Fruit fly (Drosophila melanogaster) whole organism, embryonic: ENCODE results near the gene CG5715.

Experiments
- Atf3 ChIP-seq: fragments of 200-800 bp; sonication (Bioruptor generic); optimal IDR thresholded peaks from 3 replicates; lab custom pipeline; 2016; ENCODE audit warnings: missing biosample characterization, missing genetic modification characterization
- B-H2 ChIP-seq: fragments of 200-800 bp; sonication (Bioruptor generic); optimal IDR thresholded peaks from 2 replicates; lab custom pipeline; 2018; ENCODE audit warnings: missing biosample characterization, mild to moderate bottlenecking, missing genetic modification characterization
- Bdp1 ChIP-seq: fragments of 200-800 bp; sonication (Bioruptor generic); optimal IDR thresholded peaks from 3 replicates; lab custom pipeline; 2016; ENCODE audit warnings: missing biosample characterization, missing genetic modification characterization
- CG12299 ChIP-seq: fragments of 200-800 bp; sonication (Bioruptor generic); optimal IDR thresholded peaks from 2 replicates; lab custom pipeline; 2018; ENCODE audit warnings: missing biosample characterization, mild to moderate bottlenecking, missing genetic modification characterization
- CG16815 ChIP-seq: fragments of 200-800 bp; sonication (Bioruptor generic); optimal IDR thresholded peaks from 3 replicates; lab custom pipeline; 2017; ENCODE audit warnings: missing biosample characterization, mild to moderate bottlenecking, missing genetic modification characterization
- CG17328 ChIP-seq: fragments of 200-800 bp; sonication (Bioruptor generic); IDR thresholded peaks from 2 replicates; pipeline ENCODE4 v1.3.6; 2022; ENCODE audit warnings: missing biosample characterization, missing genetic modification characterization
- CG2875 ChIP-seq: fragments of 200-800 bp; sonication (Bioruptor generic); optimal IDR thresholded peaks from 2 replicates; lab custom pipeline; 2017; ENCODE audit warnings: missing biosample characterization, mild to moderate bottlenecking, missing genetic modification characterization, missing genetic modification reagents
- CG32532 ChIP-seq: fragments of 200-800 bp; sonication (Bioruptor generic); IDR thresholded peaks from 2 replicates; pipeline ENCODE4 v1.3.6; 2022; ENCODE audit warnings: missing biosample characterization, missing genetic modification characterization
- CG33213 ChIP-seq: fragments of 200-800 bp; sonication (Bioruptor generic); optimal IDR thresholded peaks from 3 replicates; lab custom pipeline; 2016; ENCODE audit warnings: missing biosample characterization, missing genetic modification characterization
- CG4424 ChIP-seq: fragments of 200-800 bp; sonication (Bioruptor generic); optimal IDR thresholded peaks from 3 replicates; lab custom pipeline; 2016; ENCODE audit warnings: missing biosample characterization, missing genetic modification characterization
- CG6654 ChIP-seq: fragments of 200-800 bp; sonication (Bioruptor generic); optimal IDR thresholded peaks from 2 replicates; lab custom pipeline; 2017; ENCODE audit warnings: missing biosample characterization, mild to moderate bottlenecking, missing genetic modification characterization
- Camta ChIP-seq: fragments of 200-800 bp; sonication (Bioruptor generic); optimal IDR thresholded peaks from 2 replicates; lab custom pipeline; 2016; ENCODE audit warnings: missing biosample characterization, missing genetic modification characterization
- D ChIP-seq, 2 experiments: fragments of 200-800 bp in 1 of 2; fragments of >200 bp in 1 of 2; sonication (Bioruptor generic) in 1 of 2; optimal IDR thresholded peaks; 2 replicates in 1 of 2; 3 replicates in 1 of 2; lab custom pipeline; 2017; ENCODE audit warnings: mild to moderate bottlenecking in 1 of 2, missing biosample characterization in 1 of 2, missing genetic modification characterization in 1 of 2, missing genetic modification reagents in 1 of 2
- Deaf1 ChIP-seq: fragments of 200-800 bp; optimal IDR thresholded peaks from 3 replicates; lab custom pipeline; 2019; ENCODE audit warnings: missing biosample characterization, mild to moderate bottlenecking, missing genetic modification characterization, moderate library complexity
- Dfd ChIP-seq, 2 experiments: fragments of >200 bp; optimal IDR thresholded peaks; 2 replicates each; lab custom pipeline; 2017; ENCODE audit warnings: missing biosample characterization in 2 of 2, missing genetic modification characterization in 2 of 2
- GATAe ChIP-seq: fragments of 200-800 bp; sonication (Bioruptor generic); conservative IDR thresholded peaks from 2 replicates; pipeline ENCODE4 v1.3.6; 2022; ENCODE audit warnings: missing biosample characterization, missing genetic modification characterization
- H2.0 ChIP-seq: fragments of 200-800 bp; sonication (Bioruptor generic); IDR thresholded peaks from 2 replicates; pipeline ENCODE4 v1.3.6; 2022; ENCODE audit warnings: missing biosample characterization, missing genetic modification characterization
- Lpt ChIP-seq: fragments of >200 bp; optimal IDR thresholded peaks from 2 replicates; lab custom pipeline; 2018; ENCODE audit warnings: missing biosample characterization, missing genetic modification characterization
- Mad ChIP-seq: fragments of 200-800 bp; sonication (Bioruptor generic); optimal IDR thresholded peaks from 2 replicates; lab custom pipeline; 2016; ENCODE audit warnings: missing biosample characterization, missing genetic modification characterization
- Meics ChIP-seq: fragments of 200-800 bp; sonication (Bioruptor generic); optimal IDR thresholded peaks from 2 replicates; lab custom pipeline; 2017; ENCODE audit warnings: missing biosample characterization, mild to moderate bottlenecking, missing genetic modification characterization
- Nf-YC ChIP-seq: fragments of 200-800 bp; optimal IDR thresholded peaks from 3 replicates; lab custom pipeline; 2019; ENCODE audit warnings: missing biosample characterization, mild to moderate bottlenecking, missing genetic modification characterization, moderate library complexity
- Side ChIP-seq: fragments of 200-800 bp; sonication (Bioruptor generic); optimal IDR thresholded peaks from 2 replicates; lab custom pipeline; 2016; ENCODE audit warnings: missing biosample characterization, missing genetic modification characterization
- Sox100B ChIP-seq: fragments of 200-800 bp; sonication (Bioruptor generic); optimal IDR thresholded peaks from 3 replicates; lab custom pipeline; 2018; ENCODE audit warnings: missing biosample characterization, mild to moderate bottlenecking, missing genetic modification characterization
- Usf ChIP-seq: fragments of 200-800 bp; sonication (Bioruptor generic); optimal IDR thresholded peaks from 2 replicates; lab custom pipeline; 2017; ENCODE audit warnings: missing genotype, missing biosample characterization, missing genetic modification characterization
- bcd ChIP-seq: fragments of 200-800 bp; sonication (Bioruptor generic); optimal IDR thresholded peaks from 2 replicates; lab custom pipeline; 2017; ENCODE audit warnings: missing biosample characterization, mild to moderate bottlenecking, missing genetic modification characterization
- bigmax ChIP-seq: fragments of 200-800 bp; sonication (Bioruptor generic); optimal IDR thresholded peaks from 2 replicates; lab custom pipeline; 2018; ENCODE audit warnings: missing biosample characterization, mild to moderate bottlenecking, missing genetic modification characterization
- gem ChIP-seq: fragments of 200-800 bp; sonication (Bioruptor generic); optimal IDR thresholded peaks from 2 replicates; lab custom pipeline; 2019; ENCODE audit warnings: missing biosample characterization, mild to moderate bottlenecking, missing genetic modification characterization, moderate library complexity
- gsb ChIP-seq: fragments of 200-800 bp; sonication (Bioruptor generic); IDR thresholded peaks from 2 replicates; pipeline ENCODE4 v1.3.6; 2022; ENCODE audit warnings: missing biosample characterization, missing genetic modification characterization
- hkb ChIP-seq, 2 experiments: fragments of 200-800 bp in 1 of 2; fragments of >200 bp in 1 of 2; sonication (Bioruptor generic) in 1 of 2; IDR thresholded peaks in 1 of 2; optimal IDR thresholded peaks in 1 of 2; 2 replicates each; pipeline versions ENCODE4 v1.3.6 to Lab custom; 2017 to 2022; ENCODE audit warnings: missing biosample characterization in 1 of 2, missing genetic modification characterization in 1 of 2
- jing ChIP-seq: fragments of 200-800 bp; sonication (Bioruptor generic); optimal IDR thresholded peaks from 2 replicates; lab custom pipeline; 2018; ENCODE audit warnings: missing biosample characterization, mild to moderate bottlenecking, missing genetic modification characterization
- kni ChIP-seq: fragments of 200-800 bp; sonication (Bioruptor generic); optimal IDR thresholded peaks from 3 replicates; lab custom pipeline; 2017; ENCODE audit warnings: mild to moderate bottlenecking, missing biosample characterization, missing genetic modification reagents, missing genetic modification characterization
- lab ChIP-seq: fragments of 200-800 bp; sonication (Bioruptor generic); optimal IDR thresholded peaks from 3 replicates; lab custom pipeline; 2017; ENCODE audit warnings: missing biosample characterization, missing genetic modification characterization, mild to moderate bottlenecking, moderate library complexity, missing genetic modification reagents
- lov ChIP-seq, 2 experiments: fragments of 200-800 bp in 1 of 2; fragments of >200 bp in 1 of 2; sonication (Bioruptor generic) in 1 of 2; IDR thresholded peaks in 1 of 2; optimal IDR thresholded peaks in 1 of 2; 2 replicates in 1 of 2; 3 replicates in 1 of 2; pipeline versions ENCODE4 v1.3.6 to Lab custom; 2017 to 2022; ENCODE audit warnings: missing biosample characterization in 1 of 2, missing genetic modification characterization in 1 of 2
- mld ChIP-seq: fragments of 200-800 bp; sonication (Bioruptor generic); IDR thresholded peaks from 3 replicates; pipeline ENCODE4 v1.3.6; 2022; ENCODE audit warnings: missing biosample characterization, missing genetic modification characterization; ENCODE audit not compliant: partially characterized antibody
- odd ChIP-seq: fragments of 200-800 bp; sonication (Bioruptor generic); optimal IDR thresholded peaks from 2 replicates; lab custom pipeline; 2017; ENCODE audit warnings: missing biosample characterization, mild to moderate bottlenecking, missing genetic modification characterization
- org-1 ChIP-seq: fragments of 200-800 bp; sonication (Bioruptor generic); optimal IDR thresholded peaks from 2 replicates; lab custom pipeline; 2017; ENCODE audit warnings: missing biosample characterization, missing genetic modification characterization
- rib ChIP-seq: fragments of 200-800 bp; sonication (Bioruptor generic); IDR thresholded peaks from 2 replicates; pipeline ENCODE4 v1.3.6; 2022; ENCODE audit warnings: missing biosample characterization, missing genetic modification characterization
- row ChIP-seq: fragments of 200-800 bp; sonication (Bioruptor generic); IDR thresholded peaks from 3 replicates; pipeline ENCODE4 v1.3.6; 2022; ENCODE audit warnings: missing biosample characterization, missing genetic modification characterization
- run ChIP-seq: fragments of 200-800 bp; sonication (Bioruptor generic); optimal IDR thresholded peaks from 3 replicates; lab custom pipeline; 2018; ENCODE audit warnings: missing biosample characterization, mild to moderate bottlenecking, missing genetic modification characterization
- sens ChIP-seq: fragments of 200-800 bp; sonication (Bioruptor generic); peaks from one replicate; lab custom pipeline; 2016; ENCODE audit warnings: missing biosample characterization, missing genetic modification characterization
- sens-2 ChIP-seq: fragments of 200-800 bp; sonication (Bioruptor generic); IDR thresholded peaks from 2 replicates; pipeline ENCODE4 v1.3.6; 2022; ENCODE audit warnings: missing biosample characterization, missing genetic modification characterization
- sisA ChIP-seq: fragments of 200-800 bp; sonication (Bioruptor generic); IDR thresholded peaks from 2 replicates; pipeline ENCODE4 v1.3.6; 2022; ENCODE audit warnings: missing biosample characterization, missing genetic modification characterization
- tap ChIP-seq: fragments of 200-800 bp; optimal IDR thresholded peaks from 3 replicates; lab custom pipeline; 2019; ENCODE audit warnings: missing biosample characterization, mild to moderate bottlenecking, missing genetic modification characterization, moderate library complexity
- ttk ChIP-seq: fragments of 200-800 bp; sonication (Bioruptor generic); IDR thresholded peaks from 2 replicates; pipeline ENCODE4 v2.1.2; 2022; ENCODE audit warnings: missing biosample characterization, missing genetic modification characterization
- tx ChIP-seq: fragments of 200-800 bp; sonication (Bioruptor generic); optimal IDR thresholded peaks from 2 replicates; lab custom pipeline; 2016; ENCODE audit warnings: missing biosample characterization, missing genetic modification characterization
- unc-4 ChIP-seq: fragments of 200-800 bp; sonication (Bioruptor generic); IDR thresholded peaks from 2 replicates; pipeline ENCODE4 v1.3.6; 2022; ENCODE audit warnings: missing biosample characterization, missing genetic modification characterization; ENCODE audit not compliant: partially characterized antibody
- yki ChIP-seq: fragments of >200 bp; optimal IDR thresholded peaks from 3 replicates; lab custom pipeline; 2018
- zen2 ChIP-seq: fragments of 200-800 bp; sonication (Bioruptor generic); IDR thresholded peaks from 3 replicates; pipeline ENCODE4 v1.3.6; 2022; ENCODE audit warnings: missing biosample characterization, missing genetic modification characterization; ENCODE audit not compliant: partially characterized antibody

The CG5715 gene

DNA sequence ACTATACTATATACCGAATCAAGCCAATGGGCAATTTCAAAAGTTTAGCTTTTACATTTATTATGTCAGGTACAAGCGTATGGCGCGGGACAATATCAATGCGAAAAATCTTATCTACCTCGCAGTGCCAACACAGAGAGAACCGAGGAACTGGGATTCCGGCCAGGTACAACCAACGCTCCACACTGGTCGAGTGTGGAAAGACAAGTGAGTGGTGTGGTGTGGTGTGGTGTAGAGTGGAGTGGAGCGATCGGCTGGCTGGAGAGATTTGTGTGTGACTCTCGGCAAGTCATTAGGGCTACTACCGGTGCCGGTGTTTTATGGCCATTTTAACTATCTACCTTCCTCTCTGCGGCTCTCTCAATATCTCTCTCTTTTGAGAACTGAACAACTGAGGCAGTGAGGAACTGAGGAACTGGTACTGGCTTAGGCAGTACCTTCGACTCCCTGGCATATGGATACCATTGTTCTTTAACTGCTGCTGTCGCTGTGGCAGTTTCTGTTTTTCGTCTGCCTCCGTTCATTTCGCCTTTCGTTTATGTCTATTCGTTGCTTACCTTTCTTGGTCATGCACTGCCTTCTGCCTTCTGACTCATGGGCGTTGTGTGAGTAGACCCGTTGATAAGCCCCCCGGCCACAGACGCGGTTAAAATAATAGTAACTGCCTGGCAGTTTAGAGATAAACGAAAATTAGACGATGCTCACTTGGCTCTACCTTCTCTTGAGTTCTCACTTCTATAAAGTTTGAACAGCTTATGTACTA lies 34.7 kb downstream of the CG5715 start (continued):
- TF ChIP-seq hkb (optimal IDR thresholded peaks at IDR 0.05; lab: Kevin White, UChicago), result no peak
- TF ChIP-seq hkb (GFP tag; IDR thresholded peaks at IDR 0.05; lab: Robert Waterston, UW), result peak; percentile 86
- TF ChIP-seq Atf3, result peak; percentile 86
- peak; percentile 91 for TF ChIP-seq CG32532
- peak; percentile 80 for TF ChIP-seq CG6654
- no peak for TF ChIP-seq Dfd (GFP tag; optimal IDR thresholded peaks at IDR 0.05; lab: Kevin White, UChicago)
- TF ChIP-seq Meics (GFP tag; lab: Kevin White, UChicago), result peak; percentile 94
- TF ChIP-seq rib (GFP tag; lab: Robert Waterston, UW), result peak; percentile 79
- TF ChIP-seq jing, result peak; percentile 83
- peak; percentile 36 for TF ChIP-seq Nf-YC (tag; lab: Kevin White, UChicago)
- peak; percentile 83 for TF ChIP-seq D (optimal IDR thresholded peaks at IDR 0.05; lab: Kevin White, UChicago)
- TF ChIP-seq D (GFP tag; optimal IDR thresholded peaks at IDR 0.05; lab: Kevin White, UChicago), result peak; percentile 87
- peak; percentile 77 for TF ChIP-seq gsb
- peak; percentile 92 for TF ChIP-seq CG17328 (GFP tag; lab: Robert Waterston, UW)
- peak; percentile 95 for TF ChIP-seq lab (GFP tag; lab: Kevin White, UChicago)
- TF ChIP-seq Mad, result peak; percentile 64
- TF ChIP-seq CG4424 (GFP tag; lab: Kevin White, UChicago), result peak; percentile 88
- peak; percentile 73 for TF ChIP-seq Bdp1 (GFP tag; lab: Kevin White, UChicago)
- TF ChIP-seq gem (tag; lab: Kevin White, UChicago), result peak; percentile 93
- TF ChIP-seq Sox100B (GFP tag; lab: Kevin White, UChicago), result peak; percentile 82
- TF ChIP-seq GATAe (GFP tag; lab: Robert Waterston, UW), result peak; percentile 86
- no peak for TF ChIP-seq zen2
- peak; percentile 74 for TF ChIP-seq ttk (GFP tag; lab: Robert Waterston, UW)
- TF ChIP-seq CG2875, result peak; percentile 86
- TF ChIP-seq B-H2 (GFP tag; lab: Kevin White, UChicago), result no peak
- TF ChIP-seq sisA, result peak; percentile 87
- peak; percentile 98 for TF ChIP-seq sens (GFP tag; lab: Kevin White, UChicago)
- no peak for TF ChIP-seq yki (lab: Kevin White, UChicago)
- TF ChIP-seq tx (GFP tag; lab: Kevin White, UChicago), result peak; percentile 88
- peak; percentile 76 for TF ChIP-seq CG33213 (GFP tag; lab: Kevin White, UChicago)
- peak; percentile 92 for TF ChIP-seq org-1
- no peak for TF ChIP-seq lov (optimal IDR thresholded peaks at IDR 0.05; lab: Kevin White, UChicago)
- TF ChIP-seq lov (GFP tag; IDR thresholded peaks at IDR 0.05; lab: Robert Waterston, UW), result peak; percentile 90
- TF ChIP-seq bigmax (GFP tag; lab: Kevin White, UChicago), result peak; percentile 30
- peak; percentile 93 for TF ChIP-seq Side (GFP tag; lab: Kevin White, UChicago)
- peak; percentile 39 for TF ChIP-seq unc-4
- peak; percentile 73 for TF ChIP-seq run
- peak; percentile 83 for TF ChIP-seq CG12299 (tag; lab: Kevin White, UChicago)
- no peak for TF ChIP-seq Lpt
- TF ChIP-seq tap (tag; lab: Kevin White, UChicago), result peak; percentile 89
- TF ChIP-seq kni (GFP tag; lab: Kevin White, UChicago), result peak; percentile 84
- TF ChIP-seq CG16815 (GFP tag; lab: Kevin White, UChicago), result peak; percentile 91
- peak; percentile 92 for TF ChIP-seq Usf (GFP tag; lab: Kevin White, UChicago)
- 0 out of 3 replicates have a peak, but pooled peaks have one; percentile 39 for TF ChIP-seq mld (GFP tag; lab: Robert Waterston, UW)
- TF ChIP-seq odd (GFP tag; lab: Kevin White, UChicago), result peak; percentile 84
- TF ChIP-seq H2.0 (GFP tag; lab: Robert Waterston, UW), result peak; percentile 84
- TF ChIP-seq sens-2 (GFP tag; lab: Robert Waterston, UW), result peak; percentile 76
- peak; percentile 39 for TF ChIP-seq Deaf1
- TF ChIP-seq bcd, result peak; percentile 91
- TF ChIP-seq row, result peak; percentile 89
- peak; percentile 85 for TF ChIP-seq Camta (GFP tag; lab: Kevin White, UChicago)
